Worm (Caenorhabditis elegans): ENCODE results near the gene ceh-90.

ceh-90 gene

DNA sequence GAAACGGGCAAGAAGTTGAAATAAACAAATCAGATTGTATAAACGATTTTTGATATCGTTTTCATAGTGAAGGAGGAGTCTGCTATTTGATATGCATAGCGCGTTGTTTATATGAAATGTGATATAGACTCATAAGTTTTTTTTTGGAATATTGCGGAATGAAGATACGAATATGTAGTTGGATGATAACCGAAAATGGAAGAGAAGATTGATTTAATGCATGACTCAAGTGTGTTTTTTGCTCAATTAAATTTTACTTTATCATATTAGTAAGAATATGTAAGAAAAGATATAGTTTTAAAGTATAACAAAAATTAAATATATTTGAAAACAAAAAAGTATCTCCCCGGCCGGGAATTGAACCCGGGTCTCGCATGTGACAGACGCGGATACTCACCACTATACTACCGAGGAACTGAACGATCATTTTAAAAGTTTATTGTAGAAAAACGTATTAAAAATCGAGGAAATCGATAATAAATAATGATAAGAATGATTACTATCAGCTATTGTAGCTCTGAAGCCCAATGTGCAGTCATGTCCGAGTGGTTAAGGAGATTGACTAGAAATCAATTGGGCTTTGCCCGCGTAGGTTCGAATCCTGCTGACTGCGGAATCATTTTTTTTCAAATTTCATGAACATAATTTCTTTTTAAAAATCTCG, 5.0 kb upstream of the ceh-90 start, which contains the start of gene lgc-25 (continued):
- TF ChIP-seq F23B12.7 (tag; optimal IDR thresholded peaks at IDR 0.05; ENCODE audit: insufficient read depth): peak; percentile 86
- TF ChIP-seq ztf-28 (GFP tag; IDR thresholded peaks at IDR 0.05): no peak
- TF ChIP-seq F22D6.2 (tag; optimal IDR thresholded peaks at IDR 0.05): peak; percentile 28
- no peak for TF ChIP-seq T26A5.8 (tag; optimal IDR thresholded peaks at IDR 0.05)
- peak; percentile 73 for TF ChIP-seq T07F8.4 (tag; optimal IDR thresholded peaks at IDR 0.05)
- no peak for TF ChIP-seq egrh-3 (GFP tag; IDR thresholded peaks at IDR 0.05)
- TF ChIP-seq bed-1 (GFP tag; IDR thresholded peaks at IDR 0.05): no peak

- no peak for TF ChIP-seq madf-6 (GFP tag; IDR thresholded peaks at IDR 0.05)
- TF ChIP-seq ceh-27 (GFP tag; optimal IDR thresholded peaks at IDR 0.05): no peak
- TF ChIP-seq ztf-28 (GFP tag; IDR thresholded peaks at IDR 0.05): no peak
- no peak for TF ChIP-seq nhr-80 (tag; optimal IDR thresholded peaks at IDR 0.05)
Observed at ce11 chrX:14152644-14153043, 4.2 kb downstream of the ceh-90 start.

DNA sequence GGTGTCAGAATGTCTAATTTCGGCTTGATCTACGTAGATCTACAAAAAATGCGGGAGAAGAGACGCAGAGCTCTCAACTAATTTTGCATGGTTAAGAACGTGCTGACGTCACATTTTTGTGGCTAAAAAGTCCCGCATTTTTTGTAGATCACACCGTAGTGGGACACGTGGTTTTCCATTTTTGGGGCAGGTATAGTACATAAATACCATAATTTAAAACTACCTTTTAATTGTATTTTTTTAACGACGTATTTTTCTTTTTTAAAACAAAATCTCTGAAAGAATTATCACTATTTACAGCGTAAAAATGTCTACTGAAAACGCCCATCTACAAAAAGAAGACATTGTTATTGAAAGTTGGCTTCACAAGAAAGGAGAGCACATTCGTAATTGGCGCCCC, 9.4 kb downstream of the ceh-90 start, which contains the start of gene akt-2:
akt-2 (plus strand) TSS at position 301 of the 400 bp plus-strand sequence.
- TF ChIP-seq F22D6.2 (tag; optimal IDR thresholded peaks at IDR 0.05): no peak
- no peak for TF ChIP-seq pha-4 (tag; optimal IDR thresholded peaks at IDR 0.05)
- no peak for TF ChIP-seq nfya-1 (tag; optimal IDR thresholded peaks at IDR 0.05; ENCODE audit: borderline replicate concordance, insufficient read depth)
- no peak for TF ChIP-seq snpc-4 (GFP tag; optimal IDR thresholded peaks at IDR 0.05)
- TF ChIP-seq snpc-4 (tag; optimal IDR thresholded peaks at IDR 0.05): no peak
- TF ChIP-seq chd-7 (tag; optimal IDR thresholded peaks at IDR 0.05): no peak
- no peak for TF ChIP-seq F57C9.4 (tag; optimal IDR thresholded peaks at IDR 0.05)
- TF ChIP-seq zfh-2 (GFP tag; conservative IDR thresholded peaks at IDR 0.05): no peak
- no peak for TF ChIP-seq ztf-26 (tag; optimal IDR thresholded peaks at IDR 0.05)
- TF ChIP-seq nfyb-1 (GFP tag; IDR thresholded peaks at IDR 0.05): no peak
- TF ChIP-seq tlf-1 (GFP tag; optimal IDR thresholded peaks at IDR 0.05): no peak
- TF ChIP-seq somi-1 (GFP tag; optimal IDR thresholded peaks at IDR 0.05): no peak
- no peak for TF ChIP-seq lir-1 (GFP tag; conservative IDR thresholded peaks at IDR 0.05)
- no peak for TF ChIP-seq cebp-1 (GFP tag; IDR thresholded peaks at IDR 0.05)
- no peak for TF ChIP-seq cebp-1 (tag; optimal IDR thresholded peaks at IDR 0.05)
- TF ChIP-seq ceh-91 (GFP tag; IDR thresholded peaks at IDR 0.05): no peak
- TF ChIP-seq athp-1 (tag; optimal IDR thresholded peaks at IDR 0.05): no peak
- no peak for TF ChIP-seq ccch-3 (GFP tag; optimal IDR thresholded peaks at IDR 0.05)
- no peak for TF ChIP-seq hlh-12 (tag; optimal IDR thresholded peaks at IDR 0.05)
- TF ChIP-seq unc-62 (GFP tag; optimal IDR thresholded peaks at IDR 0.05): no peak

DNA sequence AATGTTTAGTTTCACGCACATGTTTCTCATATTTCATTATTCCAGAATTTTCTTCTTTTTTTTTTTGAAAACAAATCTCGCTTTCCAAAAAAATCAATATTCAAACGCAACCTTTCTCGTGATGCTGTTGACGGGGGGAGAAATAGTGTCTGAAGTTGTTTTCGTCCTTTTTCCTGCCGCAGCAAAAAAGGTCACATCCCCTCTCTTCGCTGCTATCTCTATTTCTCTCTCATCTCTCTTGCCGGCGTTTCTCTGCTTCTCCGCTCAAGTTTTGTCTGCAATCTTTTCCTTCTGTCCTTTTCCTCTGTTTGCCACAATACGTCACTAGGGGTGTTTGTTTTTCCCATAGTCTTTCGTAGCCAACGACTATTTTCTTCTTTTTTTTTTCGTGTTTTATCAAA, 10.1 kb downstream of the ceh-90 start:
- TF ChIP-seq lsl-1 (GFP tag; optimal IDR thresholded peaks at IDR 0.05) (no peak), F57A8.1 (GFP tag; optimal IDR thresholded peaks at IDR 0.05) (no peak), mes-4 (tag; optimal IDR thresholded peaks at IDR 0.05) (no peak), Y67H2A.10 (GFP tag; conservative IDR thresholded peaks at IDR 0.05) (no peak), snpc-1.1 (tag; optimal IDR thresholded peaks at IDR 0.05; ENCODE audit: insufficient read depth) (no peak), cebp-2 (GFP tag; IDR thresholded peaks at IDR 0.05) (no peak), cebp-1 (GFP tag; IDR thresholded peaks at IDR 0.05) (peak; percentile 56; the same call in 1 of the 2 replicates), cebp-1 (tag; optimal IDR thresholded peaks at IDR 0.05) (peak; percentile 83), Y53F4B.3 (GFP tag; IDR thresholded peaks at IDR 0.05) (no peak), ZK185.1 (tag; optimal IDR thresholded peaks at IDR 0.05; ENCODE audit: poor library complexity, severe bottlenecking) (peak; percentile 11), nfya-1 (tag; optimal IDR thresholded peaks at IDR 0.05; ENCODE audit: borderline replicate concordance, insufficient read depth) (no peak), ztf-6 (GFP tag; IDR thresholded peaks at IDR 0.05) (0 out of 2 replicates have a peak, but pooled peaks have one; percentile 27), T07F8.4 (tag; optimal IDR thresholded peaks at IDR 0.05) (no peak), snpc-3.4 (tag; optimal IDR thresholded peaks at IDR 0.05) (no peak), ekl-4 (GFP tag; IDR thresholded peaks at IDR 0.05) (0 out of 2 replicates have a peak, but pooled peaks have one; percentile 38), F23B12.7 (tag; optimal IDR thresholded peaks at IDR 0.05; ENCODE audit: insufficient read depth) (peak; percentile 69), die-1 (tag; optimal IDR thresholded peaks at IDR 0.05) (peak; percentile 42), F33H1.4 (GFP tag; IDR thresholded peaks at IDR 0.05) (no peak), ztf-26 (tag; optimal IDR thresholded peaks at IDR 0.05) (peak; percentile 70), hmg-1.2 (GFP tag; IDR thresholded peaks at IDR 0.05) (peak; percentile 67; the same call in 1 of the 2 replicates)

Measured in whole organism, young adult.